Fruit fly (Drosophila melanogaster) whole organism, prepupa: ENCODE data around the gene NTPase.

Source experiments
- Blimp-1 ChIP-seq: fragments of 200-800 bp; sonication (Bioruptor generic); optimal IDR thresholded peaks from 3 replicates; lab custom pipeline; 2017; ENCODE audit warnings: missing biosample characterization, missing genetic modification characterization, mild to moderate bottlenecking, moderate library complexity, missing genetic modification reagents
- CG11294 ChIP-seq: fragments of 200-800 bp; sonication (Bioruptor generic); IDR thresholded peaks from 2 replicates; pipeline ENCODE4 v1.3.6; 2022; ENCODE audit warnings: missing biosample characterization, missing genetic modification characterization
- CG11762 ChIP-seq: fragments of 200-800 bp; sonication (Bioruptor generic); optimal IDR thresholded peaks from 3 replicates; lab custom pipeline; 2016; ENCODE audit warnings: missing biosample characterization, missing genetic modification characterization; ENCODE audit not compliant: insufficient read depth
- CG1621 ChIP-seq: fragments of 200-800 bp; sonication (Bioruptor generic); optimal IDR thresholded peaks from 3 replicates; lab custom pipeline; 2018; ENCODE audit warnings: missing biosample characterization, mild to moderate bottlenecking, missing genetic modification characterization
- CG16779 ChIP-seq: fragments of 200-800 bp; sonication (Bioruptor generic); optimal IDR thresholded peaks from 3 replicates; lab custom pipeline; 2017; ENCODE audit warnings: missing biosample characterization, mild to moderate bottlenecking, missing genetic modification characterization
- CG3032 ChIP-seq: fragments of 200-800 bp; optimal IDR thresholded peaks from 2 replicates; lab custom pipeline; 2019; ENCODE audit warnings: missing biosample characterization, mild to moderate bottlenecking, missing genetic modification characterization, moderate library complexity
- CG31627 ChIP-seq: fragments of 200-800 bp; sonication (Bioruptor generic); optimal IDR thresholded peaks from 3 replicates; lab custom pipeline; 2016; ENCODE audit warnings: missing biosample characterization, missing genetic modification characterization
- CG32006 ChIP-seq: fragments of 200-800 bp; sonication (Bioruptor generic); optimal IDR thresholded peaks from 3 replicates; lab custom pipeline; 2017; ENCODE audit warnings: missing biosample characterization, mild to moderate bottlenecking, missing genetic modification characterization
- CG34406 ChIP-seq: fragments of 200-800 bp; sonication (Bioruptor generic); optimal IDR thresholded peaks from 3 replicates; lab custom pipeline; 2016; ENCODE audit warnings: missing biosample characterization, missing genetic modification characterization
- CG3919 ChIP-seq: fragments of 200-800 bp; sonication (Bioruptor generic); optimal IDR thresholded peaks from 3 replicates; lab custom pipeline; 2016; ENCODE audit warnings: missing biosample characterization, missing genetic modification characterization
- CG4318 ChIP-seq: fragments of 200-800 bp; sonication (Bioruptor generic); optimal IDR thresholded peaks from 3 replicates; lab custom pipeline; 2017; ENCODE audit warnings: missing biosample characterization, mild to moderate bottlenecking, missing genetic modification characterization
- CG6163 ChIP-seq: fragments of 200-800 bp; sonication (Bioruptor generic); IDR thresholded peaks from 3 replicates; pipeline ENCODE4 v1.3.6; 2022; ENCODE audit warnings: missing biosample characterization, missing genetic modification characterization
- CG6808 ChIP-seq: fragments of 200-800 bp; sonication (Bioruptor generic); optimal IDR thresholded peaks from 3 replicates; lab custom pipeline; 2017; ENCODE audit warnings: missing biosample characterization, missing genetic modification characterization, mild to moderate bottlenecking, moderate library complexity, missing genetic modification reagents
- CG6854 ChIP-seq: fragments of 200-800 bp; sonication (Bioruptor generic); optimal IDR thresholded peaks from 2 replicates; lab custom pipeline; 2017; ENCODE audit warnings: missing biosample characterization, mild to moderate bottlenecking, missing genetic modification characterization
- CG8119 ChIP-seq: fragments of 200-800 bp; sonication (Bioruptor generic); IDR thresholded peaks from 3 replicates; pipeline ENCODE4 v1.3.6; 2022; ENCODE audit warnings: missing biosample characterization, missing genetic modification characterization
- CG8632 ChIP-seq: fragments of 200-800 bp; sonication (Bioruptor generic); optimal IDR thresholded peaks from 3 replicates; lab custom pipeline; 2016; ENCODE audit warnings: missing biosample characterization, missing genetic modification characterization
- CG9139 ChIP-seq: fragments of 200-800 bp; sonication (Bioruptor generic); optimal IDR thresholded peaks from 3 replicates; lab custom pipeline; 2017; ENCODE audit warnings: missing biosample characterization, mild to moderate bottlenecking, missing genetic modification characterization
- Eip75B ChIP-seq: fragments of 200-800 bp; sonication (Bioruptor generic); optimal IDR thresholded peaks from 3 replicates; lab custom pipeline; 2016; ENCODE audit warnings: missing biosample characterization, missing genetic modification characterization
- Eip78C ChIP-seq: fragments of 200-800 bp; sonication (Bioruptor generic); peaks from one replicate; lab custom pipeline; 2016; ENCODE audit warnings: missing biosample characterization, missing genetic modification characterization
- Eip93F ChIP-seq: fragments of 200-800 bp; sonication (Bioruptor generic); optimal IDR thresholded peaks from 2 replicates; lab custom pipeline; 2016; ENCODE audit warnings: missing biosample characterization, mild to moderate bottlenecking, missing genetic modification characterization
- Ets21C ChIP-seq: fragments of 200-800 bp; sonication (Bioruptor generic); optimal IDR thresholded peaks from 3 replicates; lab custom pipeline; 2016; ENCODE audit warnings: missing biosample characterization, missing genetic modification characterization
- Ets96B ChIP-seq: fragments of 200-800 bp; optimal IDR thresholded peaks from 2 replicates; lab custom pipeline; 2019; ENCODE audit warnings: missing biosample characterization, mild to moderate bottlenecking, missing genetic modification characterization, moderate library complexity
- Gug ChIP-seq: fragments of 200-800 bp; sonication (Bioruptor generic); IDR thresholded peaks from 2 replicates; pipeline ENCODE4 v1.3.6; 2022; ENCODE audit warnings: missing biosample characterization, missing genetic modification characterization
- Hr39 ChIP-seq: fragments of 200-800 bp; sonication (Bioruptor generic); optimal IDR thresholded peaks from 2 replicates; lab custom pipeline; 2016; ENCODE audit warnings: missing biosample characterization, missing genetic modification characterization
- Hr4 ChIP-seq: fragments of 200-800 bp; sonication (Bioruptor generic); optimal IDR thresholded peaks from 3 replicates; lab custom pipeline; 2016; ENCODE audit warnings: missing biosample characterization, missing genetic modification characterization
- Lpt ChIP-seq: fragments of 200-800 bp; sonication (Bioruptor generic); optimal IDR thresholded peaks from 3 replicates; lab custom pipeline; 2016; ENCODE audit warnings: missing biosample characterization, missing genetic modification characterization
- Met ChIP-seq: fragments of 200-800 bp; sonication (Bioruptor generic); optimal IDR thresholded peaks from 3 replicates; lab custom pipeline; 2016; ENCODE audit warnings: missing biosample characterization, missing genetic modification characterization
- OdsH ChIP-seq: fragments of 200-800 bp; sonication (Bioruptor generic); optimal IDR thresholded peaks from 3 replicates; lab custom pipeline; 2016; ENCODE audit warnings: missing biosample characterization, missing genetic modification characterization
- Smox ChIP-seq: fragments of 200-800 bp; sonication (Bioruptor generic); optimal IDR thresholded peaks from 3 replicates; lab custom pipeline; 2016; ENCODE audit warnings: missing biosample characterization, missing genetic modification characterization
- Sox102F ChIP-seq: fragments of 200-800 bp; sonication (Bioruptor generic); optimal IDR thresholded peaks from 2 replicates; lab custom pipeline; 2016; ENCODE audit warnings: missing biosample characterization, mild to moderate bottlenecking, missing genetic modification characterization
- Sox14 ChIP-seq: fragments of 200-800 bp; sonication (Bioruptor generic); optimal IDR thresholded peaks from 3 replicates; lab custom pipeline; 2016; ENCODE audit warnings: missing biosample characterization, missing genetic modification characterization
- acj6 ChIP-seq: fragments of 200-800 bp; sonication (Bioruptor generic); optimal IDR thresholded peaks from 3 replicates; lab custom pipeline; 2016; ENCODE audit warnings: missing biosample characterization, missing genetic modification characterization
- cyc ChIP-seq: fragments of 200-800 bp; sonication (Bioruptor generic); optimal IDR thresholded peaks from 3 replicates; lab custom pipeline; 2016; ENCODE audit warnings: missing biosample characterization, missing genetic modification characterization
- dac ChIP-seq: fragments of 200-800 bp; sonication (Bioruptor generic); optimal IDR thresholded peaks from 2 replicates; lab custom pipeline; 2017; ENCODE audit warnings: missing biosample characterization, mild to moderate bottlenecking, missing genetic modification characterization
- dsx ChIP-seq: fragments of 200-800 bp; optimal IDR thresholded peaks from 3 replicates; lab custom pipeline; 2019; ENCODE audit warnings: missing biosample characterization, mild to moderate bottlenecking, missing genetic modification characterization, moderate library complexity; ENCODE audit not compliant: poor library complexity, severe bottlenecking
- eg ChIP-seq: fragments of 200-800 bp; sonication (Bioruptor generic); IDR thresholded peaks from 3 replicates; pipeline ENCODE4 v1.3.6; 2022; ENCODE audit warnings: missing biosample characterization, missing genetic modification characterization
- esn ChIP-seq: fragments of 200-800 bp; sonication (Bioruptor generic); optimal IDR thresholded peaks from 2 replicates; lab custom pipeline; 2016; ENCODE audit warnings: missing biosample characterization, mild to moderate bottlenecking, missing genetic modification characterization, moderate library complexity
- fkh ChIP-seq: fragments of 200-800 bp; sonication (Bioruptor generic); optimal IDR thresholded peaks from 3 replicates; lab custom pipeline; 2017; ENCODE audit warnings: missing biosample characterization, mild to moderate bottlenecking, missing genetic modification characterization, moderate library complexity
- lz ChIP-seq: fragments of 200-800 bp; sonication (Bioruptor generic); optimal IDR thresholded peaks from 3 replicates; lab custom pipeline; 2016; ENCODE audit warnings: missing biosample characterization, missing genetic modification characterization
- net ChIP-seq: fragments of 200-800 bp; sonication (Bioruptor generic); optimal IDR thresholded peaks from 3 replicates; lab custom pipeline; 2016; ENCODE audit warnings: missing biosample characterization, missing genetic modification characterization
- pdm3 ChIP-seq: fragments of 200-800 bp; sonication (Bioruptor generic); optimal IDR thresholded peaks from 3 replicates; lab custom pipeline; 2016; ENCODE audit warnings: missing biosample characterization, missing genetic modification characterization
- salr ChIP-seq, 2 experiments: fragments of 200-800 bp; sonication (Bioruptor generic); optimal IDR thresholded peaks; 3 replicates each; lab custom pipeline; 2016 to 2018; ENCODE audit warnings: missing biosample characterization in 2 of 2, missing genetic modification characterization in 2 of 2, mild to moderate bottlenecking in 1 of 2
- spab ChIP-seq: fragments of 200-800 bp; sonication (Bioruptor generic); optimal IDR thresholded peaks from 2 replicates; lab custom pipeline; 2017; ENCODE audit warnings: missing biosample characterization, mild to moderate bottlenecking, missing genetic modification characterization, missing genetic modification reagents
- ss ChIP-seq, 2 experiments: fragments of 200-800 bp; sonication (Bioruptor generic); optimal IDR thresholded peaks; 2 replicates in 1 of 2; 3 replicates in 1 of 2; lab custom pipeline; 2017 to 2018; ENCODE audit warnings: mild to moderate bottlenecking in 2 of 2, missing biosample characterization in 2 of 2, missing genetic modification characterization in 2 of 2, moderate library complexity in 1 of 2
- topi ChIP-seq: fragments of 200-800 bp; sonication (Bioruptor generic); optimal IDR thresholded peaks from 3 replicates; lab custom pipeline; 2016; ENCODE audit warnings: missing biosample characterization, missing genetic modification characterization
- vri ChIP-seq: fragments of 200-800 bp; sonication (Bioruptor generic); optimal IDR thresholded peaks from 3 replicates; lab custom pipeline; 2016; ENCODE audit warnings: missing biosample characterization, mild to moderate bottlenecking, missing genetic modification characterization

The NTPase gene

DNA sequence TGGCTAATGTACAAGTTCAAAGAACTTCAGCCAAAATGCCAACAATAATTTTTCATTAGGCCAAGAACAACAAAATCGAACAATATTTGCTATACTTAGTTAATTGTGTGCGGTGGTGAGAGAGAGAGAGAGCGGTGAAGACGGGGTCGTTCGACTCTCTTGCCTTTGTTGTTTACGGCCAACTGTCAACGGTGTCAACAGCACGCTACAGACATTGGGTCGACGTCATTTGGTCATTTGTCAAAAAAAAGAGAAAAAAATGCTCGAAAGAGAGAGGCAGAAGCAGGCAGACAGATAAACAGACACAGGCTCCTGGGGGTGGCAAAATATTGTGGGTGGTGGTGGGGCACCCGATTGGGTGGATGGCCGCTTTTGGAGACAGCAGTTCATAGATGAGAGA lies 23.8 kb upstream of the NTPase start:
- TF ChIP-seq Eip93F (GFP tag; lab: Kevin White, UChicago) (no peak), vri (GFP tag; lab: Kevin White, UChicago) (peak; percentile 12), CG3032 (tag; lab: Kevin White, UChicago) (no peak), fkh (GFP tag; lab: Kevin White, UChicago) (peak; percentile 71), Eip78C (GFP tag; lab: Kevin White, UChicago) (peak; percentile 30), Sox14 (GFP tag; lab: Kevin White, UChicago) (no peak), esn (GFP tag; lab: Kevin White, UChicago) (no peak)

dm6 chr2L:2908440-2909154 lies 22.9 kb upstream of the NTPase start:
- TF ChIP-seq CG31627 (GFP tag; lab: Kevin White, UChicago) (no peak), CG9139 (GFP tag; lab: Kevin White, UChicago) (peak; percentile 16), Eip78C (GFP tag; lab: Kevin White, UChicago) (peak; percentile 27), lz (no peak), ss (GFP tag; optimal IDR thresholded peaks at IDR 0.05; lab: Kevin White, UChicago) (peak; percentile 34 to 36), CG8632 (GFP tag; lab: Kevin White, UChicago) (no peak), Eip75B (GFP tag; lab: Kevin White, UChicago) (peak; percentile 56), fkh (GFP tag; lab: Kevin White, UChicago) (peak; percentile 65), Sox102F (peak; percentile 53), spab (peak; percentile 13), acj6 (GFP tag; lab: Kevin White, UChicago) (no peak), eg (0 out of 3 replicates have a peak, but pooled peaks have one; percentile 45), Hr39 (GFP tag; lab: Kevin White, UChicago) (no peak), cyc (GFP tag; lab: Kevin White, UChicago) (no peak), Lpt (peak; percentile 33), OdsH (GFP tag; lab: Kevin White, UChicago) (no peak), CG16779 (no peak), CG34406 (GFP tag; lab: Kevin White, UChicago) (peak; percentile 11), CG6808 (GFP tag; lab: Kevin White, UChicago) (peak; percentile 16), CG1621 (peak; percentile 37), Smox (no peak), net (GFP tag; lab: Kevin White, UChicago) (peak; percentile 26), Eip93F (GFP tag; lab: Kevin White, UChicago) (peak; percentile 43), Blimp-1 (peak; percentile 53), topi (GFP tag; lab: Kevin White, UChicago) (no peak), Ets21C (GFP tag; lab: Kevin White, UChicago) (no peak), vri (GFP tag; lab: Kevin White, UChicago) (peak; percentile 84), dsx (GFP tag; lab: Kevin White, UChicago) (peak; percentile 44), Ets96B (tag; lab: Kevin White, UChicago) (no peak), CG6163 (GFP tag; lab: Robert Waterston, UW) (peak; percentile 45; the same call in 1 of the 3 replicates), CG11762 (GFP tag; lab: Kevin White, UChicago) (no peak), CG8119 (GFP tag; lab: Robert Waterston, UW) (0 out of 3 replicates have a peak, but pooled peaks have one; percentile 26), CG11294 (GFP tag; lab: Robert Waterston, UW) (no peak), CG3032 (tag; lab: Kevin White, UChicago) (no peak), Hr4 (no peak), salr (GFP tag; optimal IDR thresholded peaks at IDR 0.05; lab: Kevin White, UChicago) (no peak), CG6854 (GFP tag; lab: Kevin White, UChicago) (peak; percentile 71), Met (GFP tag; lab: Kevin White, UChicago) (peak; percentile 17), pdm3 (GFP tag; lab: Kevin White, UChicago) (no peak), CG4318 (GFP tag; lab: Kevin White, UChicago) (no peak), CG3919 (GFP tag; lab: Kevin White, UChicago) (no peak), dac (GFP tag; lab: Kevin White, UChicago) (no peak), CG32006 (no peak), Gug (no peak), Sox14 (GFP tag; lab: Kevin White, UChicago) (peak; percentile 11)
